Fruit fly (Drosophila melanogaster) whole organism, prepupa: ENCODE measurements around the gene Spt20.
A peak's percentile ranks its signal among the peaks of the same experiment; 100 is the strongest.

Experiments
- Blimp-1 ChIP-seq: fragments of 200-800 bp; sonication (Bioruptor generic); optimal IDR thresholded peaks from 3 replicates; lab custom pipeline; 2017; ENCODE audit warnings: missing biosample characterization, missing genetic modification characterization, mild to moderate bottlenecking, moderate library complexity, missing genetic modification reagents
- CG10631 ChIP-seq: fragments of 200-800 bp; sonication (Bioruptor generic); optimal IDR thresholded peaks from 2 replicates; lab custom pipeline; 2016; ENCODE audit warnings: missing biosample characterization, missing genetic modification characterization
- CG11294 ChIP-seq: fragments of 200-800 bp; sonication (Bioruptor generic); IDR thresholded peaks from 2 replicates; pipeline ENCODE4 v1.3.6; 2022; ENCODE audit warnings: missing biosample characterization, missing genetic modification characterization
- CG11762 ChIP-seq: fragments of 200-800 bp; sonication (Bioruptor generic); optimal IDR thresholded peaks from 3 replicates; lab custom pipeline; 2016; ENCODE audit warnings: missing biosample characterization, missing genetic modification characterization; ENCODE audit not compliant: insufficient read depth
- CG11902 ChIP-seq: fragments of 200-800 bp; sonication (Bioruptor generic); optimal IDR thresholded peaks from 3 replicates; lab custom pipeline; 2016; ENCODE audit warnings: missing biosample characterization, missing genetic modification characterization
- CG15336 ChIP-seq: fragments of 200-800 bp; sonication (Bioruptor generic); IDR thresholded peaks from 2 replicates; pipeline ENCODE4 v1.3.6; 2022; ENCODE audit warnings: missing biosample characterization, missing genetic modification characterization
- CG1621 ChIP-seq: fragments of 200-800 bp; sonication (Bioruptor generic); optimal IDR thresholded peaks from 3 replicates; lab custom pipeline; 2018; ENCODE audit warnings: missing biosample characterization, mild to moderate bottlenecking, missing genetic modification characterization
- CG16779 ChIP-seq: fragments of 200-800 bp; sonication (Bioruptor generic); optimal IDR thresholded peaks from 3 replicates; lab custom pipeline; 2017; ENCODE audit warnings: missing biosample characterization, mild to moderate bottlenecking, missing genetic modification characterization
- CG31627 ChIP-seq: fragments of 200-800 bp; sonication (Bioruptor generic); optimal IDR thresholded peaks from 3 replicates; lab custom pipeline; 2016; ENCODE audit warnings: missing biosample characterization, missing genetic modification characterization
- CG34406 ChIP-seq: fragments of 200-800 bp; sonication (Bioruptor generic); optimal IDR thresholded peaks from 3 replicates; lab custom pipeline; 2016; ENCODE audit warnings: missing biosample characterization, missing genetic modification characterization
- CG3919 ChIP-seq: fragments of 200-800 bp; sonication (Bioruptor generic); optimal IDR thresholded peaks from 3 replicates; lab custom pipeline; 2016; ENCODE audit warnings: missing biosample characterization, missing genetic modification characterization
- CG4318 ChIP-seq: fragments of 200-800 bp; sonication (Bioruptor generic); optimal IDR thresholded peaks from 3 replicates; lab custom pipeline; 2017; ENCODE audit warnings: missing biosample characterization, mild to moderate bottlenecking, missing genetic modification characterization
- CG6808 ChIP-seq: fragments of 200-800 bp; sonication (Bioruptor generic); optimal IDR thresholded peaks from 3 replicates; lab custom pipeline; 2017; ENCODE audit warnings: missing biosample characterization, missing genetic modification characterization, mild to moderate bottlenecking, moderate library complexity, missing genetic modification reagents
- CG6854 ChIP-seq: fragments of 200-800 bp; sonication (Bioruptor generic); optimal IDR thresholded peaks from 2 replicates; lab custom pipeline; 2017; ENCODE audit warnings: missing biosample characterization, mild to moderate bottlenecking, missing genetic modification characterization
- CG7368 ChIP-seq: fragments of 200-800 bp; sonication (Bioruptor generic); optimal IDR thresholded peaks from 3 replicates; lab custom pipeline; 2016; ENCODE audit warnings: missing biosample characterization, missing genetic modification characterization
- CG8119 ChIP-seq: fragments of 200-800 bp; sonication (Bioruptor generic); IDR thresholded peaks from 3 replicates; pipeline ENCODE4 v1.3.6; 2022; ENCODE audit warnings: missing biosample characterization, missing genetic modification characterization
- CG8632 ChIP-seq: fragments of 200-800 bp; sonication (Bioruptor generic); optimal IDR thresholded peaks from 3 replicates; lab custom pipeline; 2016; ENCODE audit warnings: missing biosample characterization, missing genetic modification characterization
- CG9139 ChIP-seq: fragments of 200-800 bp; sonication (Bioruptor generic); optimal IDR thresholded peaks from 3 replicates; lab custom pipeline; 2017; ENCODE audit warnings: missing biosample characterization, mild to moderate bottlenecking, missing genetic modification characterization
- Eip75B ChIP-seq: fragments of 200-800 bp; sonication (Bioruptor generic); optimal IDR thresholded peaks from 3 replicates; lab custom pipeline; 2016; ENCODE audit warnings: missing biosample characterization, missing genetic modification characterization
- Ets21C ChIP-seq: fragments of 200-800 bp; sonication (Bioruptor generic); optimal IDR thresholded peaks from 3 replicates; lab custom pipeline; 2016; ENCODE audit warnings: missing biosample characterization, missing genetic modification characterization
- Ets96B ChIP-seq: fragments of 200-800 bp; optimal IDR thresholded peaks from 2 replicates; lab custom pipeline; 2019; ENCODE audit warnings: missing biosample characterization, mild to moderate bottlenecking, missing genetic modification characterization, moderate library complexity
- Gug ChIP-seq: fragments of 200-800 bp; sonication (Bioruptor generic); IDR thresholded peaks from 2 replicates; pipeline ENCODE4 v1.3.6; 2022; ENCODE audit warnings: missing biosample characterization, missing genetic modification characterization
- Hr38 ChIP-seq: sonication (Bioruptor generic); optimal IDR thresholded peaks from 2 replicates; lab custom pipeline; 2016; ENCODE audit warnings: missing biosample characterization, missing genetic modification characterization
- Hr39 ChIP-seq: fragments of 200-800 bp; sonication (Bioruptor generic); optimal IDR thresholded peaks from 2 replicates; lab custom pipeline; 2016; ENCODE audit warnings: missing biosample characterization, missing genetic modification characterization
- Hr4 ChIP-seq: fragments of 200-800 bp; sonication (Bioruptor generic); optimal IDR thresholded peaks from 3 replicates; lab custom pipeline; 2016; ENCODE audit warnings: missing biosample characterization, missing genetic modification characterization
- Lpt ChIP-seq: fragments of 200-800 bp; sonication (Bioruptor generic); optimal IDR thresholded peaks from 3 replicates; lab custom pipeline; 2016; ENCODE audit warnings: missing biosample characterization, missing genetic modification characterization
- Met ChIP-seq: fragments of 200-800 bp; sonication (Bioruptor generic); optimal IDR thresholded peaks from 3 replicates; lab custom pipeline; 2016; ENCODE audit warnings: missing biosample characterization, missing genetic modification characterization
- OdsH ChIP-seq: fragments of 200-800 bp; sonication (Bioruptor generic); optimal IDR thresholded peaks from 3 replicates; lab custom pipeline; 2016; ENCODE audit warnings: missing biosample characterization, missing genetic modification characterization
- Smox ChIP-seq: fragments of 200-800 bp; sonication (Bioruptor generic); optimal IDR thresholded peaks from 3 replicates; lab custom pipeline; 2016; ENCODE audit warnings: missing biosample characterization, missing genetic modification characterization
- Sox102F ChIP-seq: fragments of 200-800 bp; sonication (Bioruptor generic); optimal IDR thresholded peaks from 2 replicates; lab custom pipeline; 2016; ENCODE audit warnings: missing biosample characterization, mild to moderate bottlenecking, missing genetic modification characterization
- Sox14 ChIP-seq: fragments of 200-800 bp; sonication (Bioruptor generic); optimal IDR thresholded peaks from 3 replicates; lab custom pipeline; 2016; ENCODE audit warnings: missing biosample characterization, missing genetic modification characterization
- achi ChIP-seq: fragments of 200-800 bp; sonication (Bioruptor generic); optimal IDR thresholded peaks from 3 replicates; lab custom pipeline; 2016; ENCODE audit warnings: missing biosample characterization, missing genetic modification characterization
- acj6 ChIP-seq: fragments of 200-800 bp; sonication (Bioruptor generic); optimal IDR thresholded peaks from 3 replicates; lab custom pipeline; 2016; ENCODE audit warnings: missing biosample characterization, missing genetic modification characterization
- cyc ChIP-seq: fragments of 200-800 bp; sonication (Bioruptor generic); optimal IDR thresholded peaks from 3 replicates; lab custom pipeline; 2016; ENCODE audit warnings: missing biosample characterization, missing genetic modification characterization
- dac ChIP-seq: fragments of 200-800 bp; sonication (Bioruptor generic); optimal IDR thresholded peaks from 2 replicates; lab custom pipeline; 2017; ENCODE audit warnings: missing biosample characterization, mild to moderate bottlenecking, missing genetic modification characterization
- dsx ChIP-seq: fragments of 200-800 bp; optimal IDR thresholded peaks from 3 replicates; lab custom pipeline; 2019; ENCODE audit warnings: missing biosample characterization, mild to moderate bottlenecking, missing genetic modification characterization, moderate library complexity; ENCODE audit not compliant: poor library complexity, severe bottlenecking
- eg ChIP-seq: fragments of 200-800 bp; sonication (Bioruptor generic); IDR thresholded peaks from 3 replicates; pipeline ENCODE4 v1.3.6; 2022; ENCODE audit warnings: missing biosample characterization, missing genetic modification characterization
- esn ChIP-seq: fragments of 200-800 bp; sonication (Bioruptor generic); optimal IDR thresholded peaks from 2 replicates; lab custom pipeline; 2016; ENCODE audit warnings: missing biosample characterization, mild to moderate bottlenecking, missing genetic modification characterization, moderate library complexity
- fd59A ChIP-seq: fragments of 200-800 bp; sonication (Bioruptor generic); optimal IDR thresholded peaks from 2 replicates; lab custom pipeline; 2017; ENCODE audit warnings: missing biosample characterization, mild to moderate bottlenecking, missing genetic modification characterization, missing genetic modification reagents
- fd85E ChIP-seq: fragments of 200-800 bp; sonication (Bioruptor generic); optimal IDR thresholded peaks from 3 replicates; lab custom pipeline; 2016; ENCODE audit warnings: missing biosample characterization, missing genetic modification characterization
- fkh ChIP-seq: fragments of 200-800 bp; sonication (Bioruptor generic); optimal IDR thresholded peaks from 3 replicates; lab custom pipeline; 2017; ENCODE audit warnings: missing biosample characterization, mild to moderate bottlenecking, missing genetic modification characterization, moderate library complexity
- lz ChIP-seq: fragments of 200-800 bp; sonication (Bioruptor generic); optimal IDR thresholded peaks from 3 replicates; lab custom pipeline; 2016; ENCODE audit warnings: missing biosample characterization, missing genetic modification characterization
- net ChIP-seq: fragments of 200-800 bp; sonication (Bioruptor generic); optimal IDR thresholded peaks from 3 replicates; lab custom pipeline; 2016; ENCODE audit warnings: missing biosample characterization, missing genetic modification characterization
- pdm3 ChIP-seq: fragments of 200-800 bp; sonication (Bioruptor generic); optimal IDR thresholded peaks from 3 replicates; lab custom pipeline; 2016; ENCODE audit warnings: missing biosample characterization, missing genetic modification characterization
- salr ChIP-seq, 2 experiments: fragments of 200-800 bp; sonication (Bioruptor generic); optimal IDR thresholded peaks; 3 replicates each; lab custom pipeline; 2016 to 2018; ENCODE audit warnings: missing biosample characterization in 2 of 2, missing genetic modification characterization in 2 of 2, mild to moderate bottlenecking in 1 of 2
- spab ChIP-seq: fragments of 200-800 bp; sonication (Bioruptor generic); optimal IDR thresholded peaks from 2 replicates; lab custom pipeline; 2017; ENCODE audit warnings: missing biosample characterization, mild to moderate bottlenecking, missing genetic modification characterization, missing genetic modification reagents
- ss ChIP-seq, 2 experiments: fragments of 200-800 bp; sonication (Bioruptor generic); optimal IDR thresholded peaks; 2 replicates in 1 of 2; 3 replicates in 1 of 2; lab custom pipeline; 2017 to 2018; ENCODE audit warnings: mild to moderate bottlenecking in 2 of 2, missing biosample characterization in 2 of 2, missing genetic modification characterization in 2 of 2, moderate library complexity in 1 of 2
- topi ChIP-seq: fragments of 200-800 bp; sonication (Bioruptor generic); optimal IDR thresholded peaks from 3 replicates; lab custom pipeline; 2016; ENCODE audit warnings: missing biosample characterization, missing genetic modification characterization
- vri ChIP-seq: fragments of 200-800 bp; sonication (Bioruptor generic); optimal IDR thresholded peaks from 3 replicates; lab custom pipeline; 2016; ENCODE audit warnings: missing biosample characterization, mild to moderate bottlenecking, missing genetic modification characterization

The Spt20 gene

dm6 chr3L:13476566-13477452 is 25.7 kb upstream of the Spt20 start:
- peak; percentile 97 for TF ChIP-seq CG15336
- TF ChIP-seq CG4318, result peak; percentile 94
- TF ChIP-seq vri (GFP tag; lab: Kevin White, UChicago), result peak; percentile 62
- TF ChIP-seq Eip75B (GFP tag; lab: Kevin White, UChicago), result peak; percentile 91
- TF ChIP-seq CG16779, result peak; percentile 82
- peak; percentile 76 for TF ChIP-seq Hr39
- peak; percentile 94 for TF ChIP-seq eg (GFP tag; lab: Robert Waterston, UW)
- TF ChIP-seq Sox102F (GFP tag; lab: Kevin White, UChicago), result peak; percentile 76
- peak; percentile 88 for TF ChIP-seq dsx
- TF ChIP-seq CG11294 (GFP tag; lab: Robert Waterston, UW), result peak; percentile 89
- peak; percentile 90 for TF ChIP-seq ss (GFP tag; optimal IDR thresholded peaks at IDR 0.05; lab: Kevin White, UChicago)
- TF ChIP-seq topi (GFP tag; lab: Kevin White, UChicago), result peak; percentile 91
- TF ChIP-seq CG9139 (GFP tag; lab: Kevin White, UChicago), result peak; percentile 55
- peak; percentile 83 for TF ChIP-seq cyc (GFP tag; lab: Kevin White, UChicago)
- TF ChIP-seq CG11902 (GFP tag; lab: Kevin White, UChicago), result peak; percentile 77
- TF ChIP-seq pdm3 (GFP tag; lab: Kevin White, UChicago), result peak; percentile 91
- TF ChIP-seq Ets21C (GFP tag; lab: Kevin White, UChicago), result peak; percentile 69
- TF ChIP-seq fd59A (GFP tag; lab: Kevin White, UChicago), result peak; percentile 93
- TF ChIP-seq spab, result peak; percentile 93
- peak; percentile 75 for TF ChIP-seq fkh (GFP tag; lab: Kevin White, UChicago)
- peak; percentile 77 to 98 for TF ChIP-seq salr (GFP tag; optimal IDR thresholded peaks at IDR 0.05; lab: Kevin White, UChicago)
- TF ChIP-seq CG6854, result no peak
- TF ChIP-seq OdsH, result peak; percentile 95
- TF ChIP-seq Hr38, result no peak
- TF ChIP-seq acj6 (GFP tag; lab: Kevin White, UChicago), result peak; percentile 95
- TF ChIP-seq CG10631, result peak; percentile 93
- TF ChIP-seq net, result peak; percentile 95
- peak; percentile 96 for TF ChIP-seq CG8119
- peak; percentile 48 for TF ChIP-seq fd85E (GFP tag; lab: Kevin White, UChicago)
- TF ChIP-seq esn (GFP tag; lab: Kevin White, UChicago), result peak; percentile 95
- TF ChIP-seq Smox, result peak; percentile 86
- TF ChIP-seq achi (GFP tag; lab: Kevin White, UChicago), result peak; percentile 95
- TF ChIP-seq dac (GFP tag; lab: Kevin White, UChicago), result peak; percentile 88
- peak; percentile 94 for TF ChIP-seq Hr4 (GFP tag; lab: Kevin White, UChicago)
- TF ChIP-seq lz (GFP tag; lab: Kevin White, UChicago), result peak; percentile 81
- peak; percentile 93 for TF ChIP-seq CG3919 (GFP tag; lab: Kevin White, UChicago)
- peak; percentile 84 for TF ChIP-seq CG1621 (tag; lab: Kevin White, UChicago)
- peak; percentile 90 for TF ChIP-seq Met
- peak; percentile 90 for TF ChIP-seq CG6808 (GFP tag; lab: Kevin White, UChicago)
- peak; percentile 89 for TF ChIP-seq Gug
- peak; percentile 96 for TF ChIP-seq Lpt (GFP tag; lab: Kevin White, UChicago)
- peak; percentile 45 for TF ChIP-seq Blimp-1 (GFP tag; lab: Kevin White, UChicago)
- TF ChIP-seq CG31627 (GFP tag; lab: Kevin White, UChicago), result peak; percentile 76
- peak; percentile 89 for TF ChIP-seq Sox14 (GFP tag; lab: Kevin White, UChicago)
- TF ChIP-seq CG34406, result peak; percentile 93
- TF ChIP-seq CG11762, result peak; percentile 92
- TF ChIP-seq Ets96B (tag; lab: Kevin White, UChicago), result peak; percentile 90
- TF ChIP-seq CG8632 (GFP tag; lab: Kevin White, UChicago), result peak; percentile 90
- TF ChIP-seq CG7368 (GFP tag; lab: Kevin White, UChicago), result peak; percentile 76
